Worm (Caenorhabditis elegans) whole organism, L4 larva: ENCODE results near the gene VM106R.1.

Experiments
- F49E8.2 ChIP-seq: sonication (generic microtip); optimal IDR thresholded peaks from 2 replicates; lab custom pipeline; 2016; ENCODE audit warnings: missing compliant biosample characterization, mild to moderate bottlenecking, missing genetic modification characterization, borderline replicate concordance
- R02D3.7 ChIP-seq: fragments of 150-350 bp; sonication (generic microtip); optimal IDR thresholded peaks from 3 replicates; lab custom pipeline; 2014; ENCODE audit warnings: missing biosample characterization, missing genetic modification characterization
- T20F7.1 ChIP-seq: fragments of 200-800 bp; sonication (Bioruptor generic); optimal IDR thresholded peaks from 2 replicates; lab custom pipeline; 2018; ENCODE audit warnings: mild to moderate bottlenecking, missing genetic modification characterization, missing compliant biosample characterization
- T26A8.4 ChIP-seq: fragments of 200-800 bp; sonication (Bioruptor generic); IDR thresholded peaks from 2 replicates; pipeline ENCODE4 v1.3.6; 2022; ENCODE audit warnings: missing genetic modification characterization, missing compliant biosample characterization
- ZK337.2 ChIP-seq: fragments of 200-800 bp; sonication (Bioruptor generic); IDR thresholded peaks from 2 replicates; pipeline ENCODE4 v1.3.6; 2022; ENCODE audit warnings: missing genetic modification reagents, missing genetic modification characterization, missing compliant biosample characterization
- aha-1 ChIP-seq: fragments of 150-350 bp; peaks from one replicate; lab custom pipeline; 2014; ENCODE audit warnings: missing biosample characterization, missing genetic modification characterization
- ama-1 ChIP-seq: fragments of 150-350 bp; optimal IDR thresholded peaks from 2 replicates; lab custom pipeline; 2014; ENCODE audit warnings: inconsistent platforms, mixed read lengths
- ceh-62 ChIP-seq: sonication (generic microtip); optimal IDR thresholded peaks from 2 replicates; lab custom pipeline; 2017; ENCODE audit warnings: missing biosample characterization, missing genetic modification characterization
- daf-19 ChIP-seq: fragments of 200-800 bp; sonication (Bioruptor generic); conservative IDR thresholded peaks from 2 replicates; pipeline ENCODE4 v1.3.6; 2022; ENCODE audit warnings: missing genetic modification characterization, missing compliant biosample characterization
- daf-8 ChIP-seq: fragments of 200-800 bp; sonication (Bioruptor generic); IDR thresholded peaks from 2 replicates; pipeline ENCODE4 v1.3.6; 2022; ENCODE audit warnings: missing genetic modification characterization, missing compliant biosample characterization
- dve-1 ChIP-seq: sonication (generic microtip); optimal IDR thresholded peaks from 2 replicates; lab custom pipeline; 2017; ENCODE audit warnings: antibody characterized with exemption, mild to moderate bottlenecking, missing genetic modification characterization, missing compliant biosample characterization; ENCODE audit not compliant: insufficient read depth
- egl-43 ChIP-seq: fragments of 200-800 bp; sonication (Bioruptor generic); IDR thresholded peaks from 2 replicates; pipeline ENCODE4 v1.3.6; 2022; ENCODE audit warnings: missing genetic modification reagents, missing genetic modification characterization, missing compliant biosample characterization
- fkh-10 ChIP-seq: fragments of 150-350 bp; optimal IDR thresholded peaks from 2 replicates; lab custom pipeline; 2014; ENCODE audit warnings: missing biosample characterization, missing genetic modification reagents, missing genetic modification characterization
- gei-8 ChIP-seq: fragments of 200-800 bp; sonication (Bioruptor generic); optimal IDR thresholded peaks from 2 replicates; lab custom pipeline; 2018; ENCODE audit warnings: mild to moderate bottlenecking, missing genetic modification characterization, missing compliant biosample characterization
- lim-7 ChIP-seq: fragments of 200-800 bp; sonication (Bioruptor generic); IDR thresholded peaks from 2 replicates; pipeline ENCODE4 v1.3.6; 2022; ENCODE audit warnings: missing genetic modification characterization, missing compliant biosample characterization
- lin-39 ChIP-seq: fragments of 150-350 bp; optimal IDR thresholded peaks from 2 replicates; lab custom pipeline; 2014; ENCODE audit warnings: missing biosample characterization, missing genetic modification reagents, missing genetic modification characterization
- lir-3 ChIP-seq: sonication (generic microtip); optimal IDR thresholded peaks from 2 replicates; lab custom pipeline; 2016; ENCODE audit warnings: mild to moderate bottlenecking, missing genetic modification characterization, missing compliant biosample characterization
- lsy-2 ChIP-seq, 2 experiments: fragments of 150-350 bp in 1 of 2; sonication (generic microtip) in 1 of 2; optimal IDR thresholded peaks; 2 replicates each; lab custom pipeline; 2014 to 2017; ENCODE audit warnings: missing biosample characterization in 2 of 2, missing genetic modification characterization in 2 of 2
- madf-5 ChIP-seq, 2 experiments: fragments of 200-800 bp; sonication (Bioruptor generic); IDR thresholded peaks; 2 replicates each; pipeline ENCODE4 v1.3.6; 2022; ENCODE audit warnings: missing compliant biosample characterization in 2 of 2, missing genetic modification characterization in 2 of 2
- mes-2 ChIP-seq: sonication (generic microtip); optimal IDR thresholded peaks from 2 replicates; lab custom pipeline; 2016; ENCODE audit warnings: missing genotype, mild to moderate bottlenecking, missing genetic modification characterization, missing compliant biosample characterization; ENCODE audit not compliant: poor library complexity, severe bottlenecking
- nhr-237 ChIP-seq: sonication (generic microtip); optimal IDR thresholded peaks from 2 replicates; lab custom pipeline; 2017; ENCODE audit warnings: missing biosample characterization, missing genetic modification characterization
- nhr-6 ChIP-seq: fragments of 150-350 bp; optimal IDR thresholded peaks from 2 replicates; lab custom pipeline; 2014; ENCODE audit warnings: missing biosample characterization, missing genetic modification characterization
- nhr-77 ChIP-seq: fragments of 150-350 bp; optimal IDR thresholded peaks from 2 replicates; lab custom pipeline; 2014; ENCODE audit warnings: missing biosample characterization, missing genetic modification characterization
- php-3 ChIP-seq: fragments of 200-800 bp; sonication (Bioruptor generic); IDR thresholded peaks from 2 replicates; pipeline ENCODE4 v1.3.6; 2022; ENCODE audit warnings: missing genetic modification reagents, missing genetic modification characterization, missing compliant biosample characterization
- pqm-1 ChIP-seq: sonication (generic microtip); optimal IDR thresholded peaks from 2 replicates; lab custom pipeline; 2017; ENCODE audit warnings: missing biosample characterization, missing genetic modification characterization
- saeg-2 ChIP-seq: fragments of 200-800 bp; sonication (Bioruptor generic); IDR thresholded peaks from 2 replicates; pipeline ENCODE4 v1.3.6; 2022; ENCODE audit warnings: missing genetic modification reagents, missing genetic modification characterization, missing compliant biosample characterization
- spr-1 ChIP-seq: sonication (generic microtip); optimal IDR thresholded peaks from 2 replicates; lab custom pipeline; 2016; ENCODE audit warnings: mild to moderate bottlenecking, missing genetic modification characterization, missing compliant biosample characterization
- unc-62 ChIP-seq, 3 experiments: fragments of 150-350 bp in 1 of 3; sonication (generic microtip); optimal IDR thresholded peaks in 2 of 3; peaks in 1 of 3; 1 replicate in 1 of 3; 2 replicates in 2 of 3; lab custom pipeline; 2014 to 2017; ENCODE audit warnings: missing biosample characterization in 3 of 3, missing genetic modification characterization in 3 of 3, missing genetic modification reagents in 3 of 3, missing genotype in 1 of 3
- zfp-3 ChIP-seq: fragments of 200-800 bp; sonication (Bioruptor generic); conservative IDR thresholded peaks from 2 replicates; pipeline ENCODE4 v1.3.6; 2022; ENCODE audit warnings: missing genetic modification reagents, missing genetic modification characterization, missing compliant biosample characterization
- ztf-11 ChIP-seq: fragments of 150-350 bp; optimal IDR thresholded peaks from 2 replicates; lab custom pipeline; 2014; ENCODE audit warnings: missing biosample characterization, missing genetic modification characterization
- ztf-7 ChIP-seq: fragments of 150-350 bp; optimal IDR thresholded peaks from 2 replicates; lab custom pipeline; 2014; ENCODE audit warnings: missing biosample characterization, missing genetic modification characterization

The VM106R.1 gene

ce11 chrII:10810690-10811089 lies 18.3 kb downstream of the VM106R.1 start, which contains the start of gene msrp-7:
msrp-7 (plus strand) TSS chrII:10810990.
- TF ChIP-seq ztf-11 (no peak), nhr-77 (tag; lab: Kevin White, UChicago) (no peak), nhr-6 (tag; lab: Kevin White, UChicago) (no peak), gei-8 (no peak), ama-1 (lab: Kevin White, UChicago) (no peak), dve-1 (tag; lab: Kevin White, UChicago) (no peak), daf-19 (no peak), ceh-62 (tag; lab: Kevin White, UChicago) (no peak)

- TF ChIP-seq aha-1, result peak; percentile 91
- TF ChIP-seq saeg-2 (GFP tag; lab: Robert Waterston, UW), result no peak
- TF ChIP-seq spr-1 (tag; lab: Kevin White, UChicago), result no peak
- no peak for TF ChIP-seq T20F7.1 (GFP tag; lab: Kevin White, UChicago)
- no peak for TF ChIP-seq ztf-7 (tag; lab: Kevin White, UChicago)
- peak in 1 of 2 experiments; percentile 62 for TF ChIP-seq unc-62 (GFP tag; optimal IDR thresholded peaks at IDR 0.05 in 1 of 2; lab: Kevin White, UChicago)
- no peak for TF ChIP-seq unc-62 (tag; optimal IDR thresholded peaks at IDR 0.05; lab: Kevin White, UChicago)
- no peak for TF ChIP-seq egl-43 (GFP tag; lab: Robert Waterston, UW)
Observed at ce11 chrII:10808708-10809343, 20.2 kb downstream of the VM106R.1 start, which contains the start of gene R06F6.14. R06F6.14 (plus strand) TSS chrII:10809293.

- TF ChIP-seq aha-1, result peak; percentile 74
- TF ChIP-seq madf-5 (GFP tag; IDR thresholded peaks at IDR 0.05; lab: Robert Waterston, UW), result no peak
Observed at ce11 chrII:10805437-10805836, 23.5 kb downstream of the VM106R.1 start, which contains the start of gene ceh-62. ceh-62 (plus strand) TSS chrII:10805737.

- no peak for TF ChIP-seq lsy-2 (tag; optimal IDR thresholded peaks at IDR 0.05; lab: Kevin White, UChicago)
- TF ChIP-seq ceh-62 (tag; lab: Kevin White, UChicago), result no peak
- TF ChIP-seq, all 104 proteins: peak for 0
Observed at ce11 chrII:10804907-10805306, 24.1 kb downstream of the VM106R.1 start.

ce11 chrII:10804442-10804841 lies 24.5 kb downstream of the VM106R.1 start:
- TF ChIP-seq nhr-237 (no peak), lim-7 (no peak), F49E8.2 (tag; lab: Kevin White, UChicago) (no peak), lsy-2 (tag; optimal IDR thresholded peaks at IDR 0.05; lab: Kevin White, UChicago) (no peak)

ce11 chrII:10800209-10800608 lies 28.8 kb downstream of the VM106R.1 start:
- no peak for TF ChIP-seq php-3 (GFP tag; lab: Robert Waterston, UW)
- no peak for TF ChIP-seq pqm-1 (tag; lab: Kevin White, UChicago)
- no peak for TF ChIP-seq zfp-3
- no peak for TF ChIP-seq T26A8.4 (GFP tag; lab: Robert Waterston, UW)
- TF ChIP-seq aha-1, result peak; percentile 81
- TF ChIP-seq mes-2 (tag; lab: Kevin White, UChicago), result no peak
- peak in 1 of 2 experiments; percentile 1 for TF ChIP-seq lsy-2 (tag; optimal IDR thresholded peaks at IDR 0.05; lab: Kevin White, UChicago)
- no peak for TF ChIP-seq ZK337.2 (GFP tag; lab: Robert Waterston, UW)
- peak in 1 of 2 experiments; percentile 11 for TF ChIP-seq unc-62 (GFP tag; optimal IDR thresholded peaks at IDR 0.05 in 1 of 2; lab: Kevin White, UChicago)
- TF ChIP-seq unc-62 (tag; optimal IDR thresholded peaks at IDR 0.05; lab: Kevin White, UChicago), result no peak
- TF ChIP-seq fkh-10, result no peak
- TF ChIP-seq daf-8 (GFP tag; lab: Robert Waterston, UW), result no peak
- no peak for TF ChIP-seq lir-3 (tag; lab: Kevin White, UChicago)
- TF ChIP-seq R02D3.7 (tag; lab: Kevin White, UChicago), result no peak
- TF ChIP-seq lin-39 (tag; lab: Kevin White, UChicago), result no peak
- TF ChIP-seq, all 104 proteins: peak for 3
